Worm (Caenorhabditis elegans) whole organism, dauer: ENCODE data around the gene emre-1.
"Not testable (repeated sequence)": the region's sequence is repeated elsewhere in the genome, so short reads cannot be mapped to it uniquely, and the experiment has no call there.

ENCODE experiments used
- unc-62 ChIP-seq: sonication (generic microtip); optimal IDR thresholded peaks from 2 replicates; lab custom pipeline; 2017; ENCODE audit warnings: missing biosample characterization, missing genetic modification reagents, missing genetic modification characterization

The emre-1 gene

ce11 chrX:14966515-14966914 lies 13.0 kb upstream of the emre-1 start, which contains the start of gene F20D1.22:
F20D1.22 (plus strand) TSS chrX:14966815.
- TF ChIP-seq unc-62 = not testable (repeated sequence)

ce11 chrX:14969615-14970014 lies 9.9 kb upstream of the emre-1 start:
- no peak for TF ChIP-seq unc-62

ce11 chrX:14970221-14970801 lies 9.2 kb upstream of the emre-1 start, which contains the start of the genes flwr-1 and tbc-1:
flwr-1 (minus strand) TSS chrX:14970271.
tbc-1 (plus strand) TSS chrX:14970751.
- no peak for TF ChIP-seq unc-62

ce11 chrX:14973085-14973484 lies 6.4 kb upstream of the emre-1 start:
- TF ChIP-seq unc-62 = no peak

- TF ChIP-seq unc-62 = no peak
Observed at ce11 chrX:14975467-14976167, 3.9 kb upstream of the emre-1 start, which contains the start of gene F20D1.3. F20D1.3 (plus strand) TSS chrX:14976117.

ce11 chrX:14976840-14977534 lies 2.5 kb upstream of the emre-1 start:
- TF ChIP-seq unc-62 = no peak

- no peak for TF ChIP-seq unc-62
Observed at ce11 chrX:14978756-14979155, 732 bp upstream of the emre-1 start.

- no peak for TF ChIP-seq unc-62
Observed at ce11 chrX:14982525-14982924, 3.0 kb downstream of the emre-1 start, which contains the start of gene plp-2. plp-2 (minus strand) TSS chrX:14982804.

- no peak for TF ChIP-seq unc-62
Observed at ce11 chrX:14983274-14983673, 3.8 kb downstream of the emre-1 start, which contains the start of gene rbg-1. rbg-1 (plus strand) TSS chrX:14983533.

- no peak for TF ChIP-seq unc-62
Observed at ce11 chrX:14988160-14988559, 8.7 kb downstream of the emre-1 start.

- no peak for TF ChIP-seq unc-62
Observed at ce11 chrX:14991280-14991679, 11.8 kb downstream of the emre-1 start, which contains the start of gene iglr-1. iglr-1 (minus strand) TSS chrX:14991380.

ce11 chrX:14993744-14994143 lies 14.3 kb downstream of the emre-1 start:
- TF ChIP-seq unc-62 = no peak

- no peak for TF ChIP-seq unc-62
Observed at ce11 chrX:14999101-14999500, 19.6 kb downstream of the emre-1 start, which contains the start of gene cutl-3. cutl-3 (minus strand) TSS chrX:14999201.

- no peak for TF ChIP-seq unc-62
Observed at ce11 chrX:15003891-15004550, 24.5 kb downstream of the emre-1 start, which contains the start of gene slc-25A18.1. slc-25A18.1 (minus strand) TSS chrX:15003941.

ce11 chrX:15006847-15007358 lies 27.4 kb downstream of the emre-1 start, which contains the start of gene ergi-2:
ergi-2 (minus strand) TSS chrX:15007308.
- no peak for TF ChIP-seq unc-62

- TF ChIP-seq unc-62 = no peak
Observed at ce11 chrX:15008697-15009096, 29.2 kb downstream of the emre-1 start.
